Worm (Caenorhabditis elegans): ENCODE measurements around the gene rft-1.

The rft-1 gene

DNA sequence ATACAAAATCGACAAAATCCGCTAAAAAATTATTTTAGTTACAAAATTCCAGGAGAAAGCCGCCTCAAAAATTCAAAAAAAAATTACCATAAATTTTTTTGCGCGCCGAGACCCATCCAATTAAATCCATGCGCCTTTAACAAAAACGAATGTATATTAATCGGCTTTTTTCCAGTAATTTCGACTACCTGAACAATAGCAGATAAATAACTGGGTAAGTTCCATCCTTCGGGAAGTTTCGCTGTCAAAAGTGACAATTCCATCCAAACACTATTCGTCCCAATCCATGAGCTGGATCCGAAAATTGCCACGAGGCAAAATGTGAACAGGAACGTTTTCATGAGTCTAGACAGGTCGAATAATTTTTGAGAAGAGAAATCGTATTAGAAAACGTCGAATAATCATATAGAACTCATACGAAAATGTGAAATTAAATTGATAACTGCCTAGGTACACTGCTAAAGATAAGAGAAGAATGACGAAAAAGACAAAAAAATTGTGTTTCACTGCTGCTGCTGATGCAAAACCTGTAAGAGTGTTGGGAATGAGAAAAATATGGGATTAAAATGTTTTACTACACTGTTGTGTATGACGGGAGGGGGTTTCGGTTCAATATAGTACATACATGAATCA is at the start of gene rft-1:
rft-1 (minus strand) TSS at position 475 of the 633 bp plus-strand sequence.
- TF ChIP-seq daf-12 (tag; optimal IDR thresholded peaks at IDR 0.05) (no peak), elt-2 (tag; optimal IDR thresholded peaks at IDR 0.05) (peak; percentile 50), pqm-1 (tag; optimal IDR thresholded peaks at IDR 0.05) (peak; percentile 12)

DNA sequence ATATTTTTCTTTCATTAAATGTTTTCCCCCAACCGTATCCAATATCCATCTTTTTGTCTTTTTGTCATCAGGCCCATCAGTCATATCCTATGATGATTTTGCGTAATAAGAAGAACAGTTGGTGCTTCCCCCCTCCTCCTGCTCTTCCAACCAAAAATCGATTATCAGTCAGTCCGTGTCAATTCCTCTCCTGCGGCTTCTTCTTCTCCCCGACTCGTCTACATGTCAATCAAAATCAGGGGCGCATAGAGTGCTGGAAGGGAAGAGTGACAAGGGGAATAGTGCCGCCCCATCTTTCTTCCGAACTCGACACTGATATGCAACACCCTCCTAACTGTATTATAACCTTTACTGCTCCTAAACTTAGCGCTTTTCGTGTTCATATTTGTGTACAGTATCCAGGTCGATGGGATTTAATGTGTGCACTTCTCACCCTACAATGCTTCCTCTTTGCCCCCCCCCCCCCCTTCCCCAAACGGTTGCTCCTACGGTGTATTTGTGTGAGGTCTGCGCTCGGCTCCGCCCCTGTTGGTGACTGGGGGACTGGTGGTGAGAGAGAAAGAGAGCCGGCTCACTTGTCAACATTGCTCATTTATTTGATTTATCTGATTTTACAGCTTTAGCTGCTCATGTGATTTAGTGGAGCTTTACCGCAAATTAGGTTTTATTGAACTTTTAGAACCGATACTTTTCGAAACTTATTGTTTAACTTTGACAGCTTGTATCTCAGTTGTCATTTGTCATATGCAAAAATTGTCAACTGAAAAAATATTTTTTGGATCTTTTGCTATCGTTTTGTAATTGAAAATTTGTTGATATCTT is 48.5 kb upstream of the rft-1 start:
- TF ChIP-seq unc-62 (GFP tag; optimal IDR thresholded peaks at IDR 0.05), result peak; percentile 98
- peak; percentile 5 for TF ChIP-seq nfya-1 (tag; optimal IDR thresholded peaks at IDR 0.05; ENCODE audit: insufficient read depth)
- TF ChIP-seq nhr-11 (tag; optimal IDR thresholded peaks at IDR 0.05), result no peak
- peak; percentile 66 for TF ChIP-seq elt-2 (tag; optimal IDR thresholded peaks at IDR 0.05)

- TF ChIP-seq unc-62 (GFP tag; optimal IDR thresholded peaks at IDR 0.05), result peak; percentile 30
- no peak for TF ChIP-seq nhr-67 (tag; optimal IDR thresholded peaks at IDR 0.05)
Measured at ce11 chrV:4489893-4490292, 46.9 kb upstream of the rft-1 start.

DNA sequence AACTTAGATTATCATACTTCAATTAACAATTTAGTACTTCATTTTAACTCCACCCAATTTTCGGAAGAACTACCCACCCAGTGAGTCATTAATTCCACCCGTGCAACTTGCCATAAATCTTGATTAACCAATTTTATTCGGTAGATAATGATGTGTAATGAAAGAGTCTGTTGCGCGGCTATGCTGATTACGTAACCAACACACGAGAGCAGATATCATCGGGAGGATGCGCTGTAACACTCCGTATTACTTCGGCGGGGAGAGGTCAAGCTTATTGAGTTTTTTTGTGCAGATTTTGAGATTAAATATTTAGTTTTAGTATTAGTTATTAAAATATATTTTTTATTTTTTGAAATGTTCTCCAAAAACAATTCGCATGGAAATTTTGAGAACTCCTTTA is 46.0 kb upstream of the rft-1 start:
- no peak for TF ChIP-seq lsy-12 (tag; optimal IDR thresholded peaks at IDR 0.05)
- no peak for TF ChIP-seq pha-4 (tag; optimal IDR thresholded peaks at IDR 0.05)
- TF ChIP-seq fos-1 (tag; optimal IDR thresholded peaks at IDR 0.05), result no peak
- TF ChIP-seq nhr-28 (tag; optimal IDR thresholded peaks at IDR 0.05), result no peak
- TF ChIP-seq elt-3 (tag; optimal IDR thresholded peaks at IDR 0.05), result no peak
- TF ChIP-seq skn-1 (tag; optimal IDR thresholded peaks at IDR 0.05), result no peak
- TF ChIP-seq ceh-9 (tag; optimal IDR thresholded peaks at IDR 0.05), result no peak
- no peak for TF ChIP-seq nhr-77 (tag; optimal IDR thresholded peaks at IDR 0.05)

ce11 chrV:4487888-4488287 is 44.9 kb upstream of the rft-1 start:
- TF ChIP-seq ztf-4 (tag; optimal IDR thresholded peaks at IDR 0.05) (no peak), pha-4 (tag; optimal IDR thresholded peaks at IDR 0.05) (no peak), ceh-16 (tag; optimal IDR thresholded peaks at IDR 0.05) (no peak), sea-2 (GFP tag; optimal IDR thresholded peaks at IDR 0.05) (no peak), tbx-2 (tag; optimal IDR thresholded peaks at IDR 0.05) (no peak), nhr-25 (tag; optimal IDR thresholded peaks at IDR 0.05) (no peak)

ce11 chrV:4486626-4487025 is 43.6 kb upstream of the rft-1 start:
- TF ChIP-seq egl-27 (tag; optimal IDR thresholded peaks at IDR 0.05), result no peak
- no peak for TF ChIP-seq nhr-237 (tag; optimal IDR thresholded peaks at IDR 0.05)
- peak; percentile 1 for TF ChIP-seq elt-2 (tag; optimal IDR thresholded peaks at IDR 0.05)
- TF ChIP-seq pha-4 (tag; optimal IDR thresholded peaks at IDR 0.05), result no peak
- no peak for TF ChIP-seq hmg-11 (tag; optimal IDR thresholded peaks at IDR 0.05)
- no peak for TF ChIP-seq nhr-77 (tag; optimal IDR thresholded peaks at IDR 0.05)
- no peak for TF ChIP-seq nhr-11 (tag; optimal IDR thresholded peaks at IDR 0.05)
- TF ChIP-seq ztf-11 (tag; optimal IDR thresholded peaks at IDR 0.05), result no peak
- TF ChIP-seq ama-1 (optimal IDR thresholded peaks at IDR 0.05), result peak; percentile 61

- TF ChIP-seq egl-27 (tag; optimal IDR thresholded peaks at IDR 0.05), result no peak
- TF ChIP-seq elt-1 (tag; optimal IDR thresholded peaks at IDR 0.05), result no peak
- TF ChIP-seq tbx-2 (tag; optimal IDR thresholded peaks at IDR 0.05), result no peak
- peak; percentile 24 for TF ChIP-seq nhr-43 (tag; optimal IDR thresholded peaks at IDR 0.05; ENCODE audit: poor library complexity, severe bottlenecking)
- no peak for TF ChIP-seq sea-2 (GFP tag; optimal IDR thresholded peaks at IDR 0.05)
- TF ChIP-seq nhr-11 (tag; optimal IDR thresholded peaks at IDR 0.05), result no peak
- no peak for TF ChIP-seq snpc-4 (tag; optimal IDR thresholded peaks at IDR 0.05)
- TF ChIP-seq nhr-77 (tag; optimal IDR thresholded peaks at IDR 0.05), result no peak
- no peak for TF ChIP-seq nhr-237 (tag; optimal IDR thresholded peaks at IDR 0.05)
- no peak for TF ChIP-seq lin-15B (tag; optimal IDR thresholded peaks at IDR 0.05)
- no peak for TF ChIP-seq eor-1 (tag; optimal IDR thresholded peaks at IDR 0.05)
- no peak for TF ChIP-seq lin-39 (tag; optimal IDR thresholded peaks at IDR 0.05)
- no peak for TF ChIP-seq fkh-10 (GFP tag; optimal IDR thresholded peaks at IDR 0.05)
- TF ChIP-seq ceh-16 (tag; optimal IDR thresholded peaks at IDR 0.05), result no peak
- TF ChIP-seq nhr-23 (tag; optimal IDR thresholded peaks at IDR 0.05), result peak; percentile 25
- no peak for TF ChIP-seq nfya-1 (tag; optimal IDR thresholded peaks at IDR 0.05; ENCODE audit: insufficient read depth)
- no peak for TF ChIP-seq nhr-28 (tag; optimal IDR thresholded peaks at IDR 0.05)
- TF ChIP-seq nhr-12 (tag; optimal IDR thresholded peaks at IDR 0.05), result no peak
- TF ChIP-seq fos-1 (tag; optimal IDR thresholded peaks at IDR 0.05), result no peak
- TF ChIP-seq skn-1 (tag; optimal IDR thresholded peaks at IDR 0.05), result no peak
- peak; percentile 48 for TF ChIP-seq pqm-1 (tag; optimal IDR thresholded peaks at IDR 0.05)
- no peak for TF ChIP-seq R02D3.7 (tag; optimal IDR thresholded peaks at IDR 0.05)
- no peak for TF ChIP-seq aly-2 (tag; optimal IDR thresholded peaks at IDR 0.05)
- TF ChIP-seq lsy-12 (tag; optimal IDR thresholded peaks at IDR 0.05), result no peak
- no peak for TF ChIP-seq nhr-25 (tag; optimal IDR thresholded peaks at IDR 0.05)
- TF ChIP-seq jun-1 (tag; optimal IDR thresholded peaks at IDR 0.05), result no peak
- no peak for TF ChIP-seq elt-3 (tag; optimal IDR thresholded peaks at IDR 0.05)
Measured at ce11 chrV:4483049-4483507, 40.1 kb upstream of the rft-1 start, which contains the start of gene exc-15. exc-15 (plus strand) TSS chrV:4483459.

Measured in whole organism, L3 larva.